Worm (Caenorhabditis elegans) whole organism, late embryonic: ENCODE results near the gene K02F3.9.

Source experiments
- ama-1 ChIP-seq: fragments of 150-350 bp; optimal IDR thresholded peaks from 2 replicates; lab custom pipeline; 2014
- ceh-9 ChIP-seq: sonication (generic microtip); optimal IDR thresholded peaks from 2 replicates; lab custom pipeline; 2016; ENCODE audit warnings: mild to moderate bottlenecking, missing genetic modification characterization, inconsistent platforms, missing compliant biosample characterization
- che-1 ChIP-seq: sonication (generic microtip); optimal IDR thresholded peaks from 2 replicates; lab custom pipeline; 2016; ENCODE audit warnings: mild to moderate bottlenecking, missing genetic modification characterization, missing compliant biosample characterization
- hlh-13 ChIP-seq: fragments of 200-800 bp; sonication (Bioruptor generic); optimal IDR thresholded peaks from 2 replicates; lab custom pipeline; 2018; ENCODE audit warnings: mild to moderate bottlenecking, missing genetic modification characterization, missing compliant biosample characterization
- hlh-30 ChIP-seq: sonication (generic microtip); optimal IDR thresholded peaks from 2 replicates; lab custom pipeline; 2017; ENCODE audit warnings: antibody characterized with exemption, missing genetic modification characterization, missing compliant biosample characterization; ENCODE audit not compliant: insufficient read depth
- madf-2 ChIP-seq: sonication (generic microtip); optimal IDR thresholded peaks from 2 replicates; lab custom pipeline; 2017; ENCODE audit warnings: missing genetic modification characterization, missing compliant biosample characterization
- pat-9 ChIP-seq: fragments of 200-800 bp; sonication (Bioruptor generic); optimal IDR thresholded peaks from 2 replicates; lab custom pipeline; 2018; ENCODE audit warnings: mild to moderate bottlenecking, missing genetic modification characterization, moderate library complexity, missing compliant biosample characterization
- zip-5 ChIP-seq: sonication (generic microtip); optimal IDR thresholded peaks from 2 replicates; lab custom pipeline; 2016; ENCODE audit warnings: missing genetic modification characterization, missing compliant biosample characterization

DNA sequence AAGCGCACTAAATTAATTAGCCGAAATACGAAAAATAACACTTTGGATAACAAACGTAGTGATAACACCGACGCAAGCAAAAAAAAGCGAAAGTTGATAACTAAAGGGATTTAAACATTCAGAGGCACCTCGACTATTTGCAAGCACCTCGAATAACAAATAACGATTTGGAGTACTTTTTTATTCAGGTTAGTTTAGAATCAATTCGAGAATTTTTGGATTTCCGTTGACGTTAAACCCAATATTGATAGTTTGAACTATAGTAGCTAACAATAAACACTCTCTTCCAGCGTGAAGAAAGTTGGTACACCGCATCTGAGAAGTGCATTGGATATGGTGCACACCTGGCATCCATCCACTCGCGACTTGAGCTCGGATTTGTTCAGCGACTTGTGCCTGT is 15.9 kb downstream of the K02F3.9 start:
- no peak for TF ChIP-seq hlh-13
- TF ChIP-seq zip-5 (tag; lab: Kevin White, UChicago), result no peak
- no peak for TF ChIP-seq ceh-9 (tag; lab: Kevin White, UChicago)
- TF ChIP-seq madf-2 (tag; lab: Kevin White, UChicago), result no peak
- TF ChIP-seq ama-1, result no peak
- TF ChIP-seq pat-9 (tag; lab: Kevin White, UChicago), result no peak
- TF ChIP-seq hlh-30 (tag; lab: Kevin White, UChicago), result no peak
- no peak for TF ChIP-seq che-1
